Worm (Caenorhabditis elegans) whole organism, late embryonic: ENCODE data around the gene nhr-51.

ENCODE experiments used
- K02D7.2 ChIP-seq: sonication (generic microtip); optimal IDR thresholded peaks from 2 replicates; lab custom pipeline; 2017; ENCODE audit warnings: mild to moderate bottlenecking, missing genetic modification characterization, missing compliant biosample characterization
- ceh-31 ChIP-seq: sonication (generic microtip); optimal IDR thresholded peaks from 2 replicates; lab custom pipeline; 2016; ENCODE audit warnings: missing genetic modification characterization, missing compliant biosample characterization
- fax-1 ChIP-seq: sonication (generic microtip); optimal IDR thresholded peaks from 2 replicates; lab custom pipeline; 2016; ENCODE audit warnings: missing genotype, missing genetic modification characterization, missing compliant biosample characterization
- lim-6 ChIP-seq: sonication (generic microtip); optimal IDR thresholded peaks from 2 replicates; lab custom pipeline; 2016; ENCODE audit warnings: missing genetic modification characterization, missing compliant biosample characterization
- nhr-11 ChIP-seq: fragments of 150-350 bp; optimal IDR thresholded peaks from 2 replicates; lab custom pipeline; 2014; ENCODE audit warnings: missing biosample characterization, missing genetic modification characterization
- unc-55 ChIP-seq: sonication (generic microtip); optimal IDR thresholded peaks from 2 replicates; lab custom pipeline; 2017; ENCODE audit warnings: missing biosample characterization, missing genetic modification reagents, missing genetic modification characterization

ce11 chrV:15674899-15675298, 1.1 kb downstream of the nhr-51 start:
- no peak for TF ChIP-seq lim-6
- TF ChIP-seq nhr-11, result no peak
- TF ChIP-seq K02D7.2 (tag; lab: Kevin White, UChicago), result no peak
- TF ChIP-seq unc-55 (GFP tag; lab: Kevin White, UChicago), result no peak
- TF ChIP-seq ceh-31, result no peak
- no peak for TF ChIP-seq fax-1 (tag; lab: Kevin White, UChicago)
